Worm (Caenorhabditis elegans): ENCODE data around the gene Y55D5A.4.

- TF ChIP-seq dve-1 (tag; optimal IDR thresholded peaks at IDR 0.05), result no peak
- no peak for TF ChIP-seq pha-2 (tag; optimal IDR thresholded peaks at IDR 0.05)
- no peak for TF ChIP-seq lim-6 (tag; optimal IDR thresholded peaks at IDR 0.05)
- TF ChIP-seq pag-3 (tag; optimal IDR thresholded peaks at IDR 0.05; ENCODE audit: borderline replicate concordance), result no peak
- no peak for TF ChIP-seq K02D7.2 (tag; optimal IDR thresholded peaks at IDR 0.05)
Measured at ce11 chrIII:3035977-3036376, 46.1 kb upstream of the Y55D5A.4 start.

All from whole organism, late embryonic.